Worm (Caenorhabditis elegans) whole organism, L4/young adult: ENCODE measurements around the gene kvs-1.

Experiments
- W03F9.2 ChIP-seq: fragments of 150-350 bp; optimal IDR thresholded peaks from 2 replicates; lab custom pipeline; 2014; ENCODE audit warnings: missing biosample characterization, missing genetic modification characterization
- dao-5 ChIP-seq: sonication (generic microtip); optimal IDR thresholded peaks from 2 replicates; lab custom pipeline; 2016; ENCODE audit warnings: missing genotype, missing genetic modification characterization, moderate library complexity, missing compliant biosample characterization
- him-1 ChIP-seq: sonication (generic microtip); optimal IDR thresholded peaks from 2 replicates; lab custom pipeline; 2016; ENCODE audit warnings: missing genotype, missing genetic modification reagents, missing genetic modification characterization, missing compliant biosample characterization

DNA sequence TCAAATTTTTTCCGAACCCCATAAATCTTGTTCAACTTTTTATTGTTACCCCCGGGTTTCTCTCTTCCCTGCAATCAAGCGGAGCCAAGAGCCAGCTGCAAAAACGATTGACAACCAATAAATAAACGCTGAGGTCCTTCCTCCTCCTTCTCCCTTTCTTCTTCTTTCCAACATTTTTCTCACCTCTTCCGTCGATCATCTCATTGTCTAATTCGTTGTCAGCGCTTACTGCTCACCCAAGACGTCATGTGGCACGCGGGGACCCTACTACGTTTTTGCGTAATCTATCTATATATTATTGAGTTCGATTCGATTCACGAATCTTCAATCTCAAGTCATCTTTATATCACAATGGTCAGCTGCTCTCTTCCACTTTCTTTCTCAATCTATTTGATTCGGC is 8.5 kb upstream of the kvs-1 start:
- TF ChIP-seq him-1 (tag; lab: Kevin White, UChicago) (no peak), W03F9.2 (tag; lab: Kevin White, UChicago) (no peak), dao-5 (tag; lab: Kevin White, UChicago) (no peak)
